Worm (Caenorhabditis elegans) whole organism, L3 larva: Measurements from ENCODE around the gene srh-293.

Source experiments
- R02D3.7 ChIP-seq: fragments of 150-350 bp; optimal IDR thresholded peaks from 2 replicates; lab custom pipeline; 2014; ENCODE audit warnings: missing biosample characterization, missing genetic modification characterization
- ZK546.5 ChIP-seq: sonication (generic microtip); optimal IDR thresholded peaks from 2 replicates; lab custom pipeline; 2017; ENCODE audit warnings: missing biosample characterization, missing genetic modification characterization
- aly-2 ChIP-seq: fragments of 150-350 bp; optimal IDR thresholded peaks from 2 replicates; lab custom pipeline; 2014; ENCODE audit warnings: missing biosample characterization, missing genetic modification characterization
- fkh-10 ChIP-seq: sonication (generic microtip); optimal IDR thresholded peaks from 2 replicates; lab custom pipeline; 2017; ENCODE audit warnings: missing biosample characterization, missing genetic modification reagents, missing genetic modification characterization
- fos-1 ChIP-seq: fragments of 150-350 bp; optimal IDR thresholded peaks from 2 replicates; lab custom pipeline; 2014; ENCODE audit warnings: missing biosample characterization, missing genetic modification characterization
- jun-1 ChIP-seq: fragments of 150-350 bp; optimal IDR thresholded peaks from 2 replicates; lab custom pipeline; 2014; ENCODE audit warnings: missing biosample characterization, missing genetic modification reagents, missing genetic modification characterization
- nhr-12 ChIP-seq: fragments of 150-350 bp; optimal IDR thresholded peaks from 2 replicates; lab custom pipeline; 2014; ENCODE audit warnings: missing biosample characterization, missing genetic modification characterization
- nhr-76 ChIP-seq: fragments of 150-350 bp; sonication (generic microtip); optimal IDR thresholded peaks from 5 replicates; lab custom pipeline; 2014; ENCODE audit warnings: missing biosample characterization, missing genetic modification characterization
- skn-1 ChIP-seq: fragments of 150-350 bp; optimal IDR thresholded peaks from 2 replicates; lab custom pipeline; 2014; ENCODE audit warnings: missing biosample characterization, missing genetic modification characterization
- snpc-4 ChIP-seq: fragments of 150-350 bp; optimal IDR thresholded peaks from 2 replicates; lab custom pipeline; 2014; ENCODE audit warnings: missing biosample characterization, missing genetic modification characterization
- tbx-2 ChIP-seq: sonication (generic microtip); optimal IDR thresholded peaks from 2 replicates; lab custom pipeline; 2016; ENCODE audit warnings: mild to moderate bottlenecking, missing genetic modification characterization, missing compliant biosample characterization
- ztf-11 ChIP-seq: fragments of 150-350 bp; optimal IDR thresholded peaks from 2 replicates; lab custom pipeline; 2014; ENCODE audit warnings: missing biosample characterization, missing genetic modification characterization
- ztf-4 ChIP-seq: fragments of 150-350 bp; optimal IDR thresholded peaks from 2 replicates; lab custom pipeline; 2014; ENCODE audit warnings: missing biosample characterization, missing genetic modification characterization

ce11 chrV:15900564-15900963 lies 34.6 kb downstream of the srh-293 start:
- TF ChIP-seq fkh-10 (GFP tag; lab: Kevin White, UChicago) (no peak), ztf-4 (tag; lab: Kevin White, UChicago) (no peak), ztf-11 (tag; lab: Kevin White, UChicago) (no peak), snpc-4 (tag; lab: Kevin White, UChicago) (no peak), ZK546.5 (tag; lab: Kevin White, UChicago) (no peak), skn-1 (tag; lab: Kevin White, UChicago) (no peak), R02D3.7 (no peak), nhr-12 (tag; lab: Kevin White, UChicago) (no peak), tbx-2 (no peak), aly-2 (no peak), jun-1 (tag; lab: Kevin White, UChicago) (no peak), fos-1 (tag; lab: Kevin White, UChicago) (no peak), nhr-76 (tag; lab: Kevin White, UChicago) (no peak)
